Worm (Caenorhabditis elegans) whole organism, mixed stage, embryonic: ENCODE measurements around the gene F40G9.8.

Source experiments
- elt-3 ChIP-seq: fragments of 150-350 bp; optimal IDR thresholded peaks from 2 replicates; lab custom pipeline; 2014; ENCODE audit warnings: missing biosample characterization, missing genetic modification characterization
- hlh-1 ChIP-seq: fragments of 150-350 bp; optimal IDR thresholded peaks from 2 replicates; lab custom pipeline; 2014; ENCODE audit warnings: missing biosample characterization, missing genetic modification reagents, missing genetic modification characterization
- nhr-12 ChIP-seq: fragments of 150-350 bp; optimal IDR thresholded peaks from 2 replicates; lab custom pipeline; 2014; ENCODE audit warnings: missing biosample characterization, missing genetic modification characterization
- nhr-237 ChIP-seq: fragments of 150-350 bp; optimal IDR thresholded peaks from 2 replicates; lab custom pipeline; 2014; ENCODE audit warnings: missing biosample characterization, missing genetic modification characterization
- snpc-4 ChIP-seq: fragments of 150-350 bp; optimal IDR thresholded peaks from 2 replicates; lab custom pipeline; 2014; ENCODE audit warnings: missing biosample characterization, missing genetic modification characterization
- unc-39 ChIP-seq: fragments of 150-350 bp; optimal IDR thresholded peaks from 2 replicates; lab custom pipeline; 2014; ENCODE audit warnings: missing biosample characterization, missing genetic modification characterization
- ztf-11 ChIP-seq: fragments of 150-350 bp; optimal IDR thresholded peaks from 2 replicates; lab custom pipeline; 2014; ENCODE audit warnings: missing biosample characterization, missing genetic modification characterization

DNA sequence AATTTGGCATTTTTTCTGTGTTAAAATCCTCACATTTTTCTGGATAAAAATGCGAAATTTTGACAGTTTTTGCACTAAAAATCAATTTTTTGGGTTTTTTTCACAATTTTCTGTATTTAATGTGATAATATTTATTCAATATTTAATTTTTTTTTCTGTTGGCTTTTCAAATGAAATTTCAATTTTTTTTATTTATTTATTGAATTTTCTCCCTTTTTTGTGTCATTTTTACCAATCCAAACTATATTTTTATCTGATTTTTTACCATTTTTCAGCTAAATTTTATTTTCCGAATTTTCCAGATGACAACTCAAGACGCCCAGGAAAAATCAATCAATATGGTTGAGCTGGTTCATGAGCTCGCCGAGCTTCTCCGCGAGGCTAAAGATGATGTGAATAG is 29.5 kb upstream of the F40G9.8 start, which contains the start of gene F40G9.17:
- TF ChIP-seq nhr-12 (no peak), snpc-4 (tag; lab: Kevin White, UChicago) (no peak), unc-39 (tag; lab: Kevin White, UChicago) (no peak), ztf-11 (tag; lab: Kevin White, UChicago) (no peak), hlh-1 (tag; lab: Kevin White, UChicago) (no peak), nhr-237 (tag; lab: Kevin White, UChicago) (no peak), elt-3 (tag; lab: Kevin White, UChicago) (no peak)
